Fruit fly (Drosophila melanogaster): ENCODE measurements around the gene RYa-R.

The RYa-R gene

dm6 chr3R:27087549-27087948 is 90.8 kb downstream of the RYa-R start, which contains the start of gene Cpr97Ea:
TSS of gene Cpr97Ea (minus strand) at chr3R:27087778.
- TF ChIP-seq D19B (GFP tag; optimal IDR thresholded peaks at IDR 0.05), result no peak
- no peak for TF ChIP-seq E2f2 (GFP tag; IDR thresholded peaks at IDR 0.05)
- TF ChIP-seq sima (GFP tag; optimal IDR thresholded peaks at IDR 0.05), result no peak
- TF ChIP-seq Bteb2 (GFP tag; optimal IDR thresholded peaks at IDR 0.05), result no peak
- no peak for TF ChIP-seq pzg (GFP tag; optimal IDR thresholded peaks at IDR 0.05)
- no peak for TF ChIP-seq her (GFP tag; optimal IDR thresholded peaks at IDR 0.05)
- TF ChIP-seq sim (GFP tag; IDR thresholded peaks at IDR 0.05), result no peak
- TF ChIP-seq CG14441 (GFP tag; IDR thresholded peaks at IDR 0.05), result no peak
- no peak for TF ChIP-seq schlank (tag; optimal IDR thresholded peaks at IDR 0.05)
- no peak for TF ChIP-seq ap (GFP tag; IDR thresholded peaks at IDR 0.05)
- TF ChIP-seq Hr3 (GFP tag; optimal IDR thresholded peaks at IDR 0.05), result no peak
- TF ChIP-seq CG16779 (GFP tag; IDR thresholded peaks at IDR 0.05), result no peak
- no peak for TF ChIP-seq ftz-f1 (GFP tag; optimal IDR thresholded peaks at IDR 0.05)
- TF ChIP-seq Hr51 (GFP tag; optimal IDR thresholded peaks at IDR 0.05), result no peak
- TF ChIP-seq pnt (GFP tag; optimal IDR thresholded peaks at IDR 0.05), result no peak
- no peak for TF ChIP-seq kah (GFP tag; optimal IDR thresholded peaks at IDR 0.05)

- TF ChIP-seq chinmo (GFP tag; IDR thresholded peaks at IDR 0.05; ENCODE audit: partially characterized antibody) (0 out of 4 replicates have a peak, but pooled peaks have one; percentile 6), Mes4 (GFP tag; optimal IDR thresholded peaks at IDR 0.05) (no peak), Blimp-1 (GFP tag; optimal IDR thresholded peaks at IDR 0.05) (peak; percentile 87), CG1647 (GFP tag; optimal IDR thresholded peaks at IDR 0.05) (no peak), Deaf1 (tag; optimal IDR thresholded peaks at IDR 0.05) (peak; percentile 68)
Measured at dm6 chr3R:27091106-27091505, 94.3 kb downstream of the RYa-R start, which contains the start of gene Cpr97Eb. TSS of gene Cpr97Eb (minus strand) at chr3R:27091130.

dm6 chr3R:27092263-27092662 is 95.5 kb downstream of the RYa-R start:
- TF ChIP-seq Blimp-1 (GFP tag; optimal IDR thresholded peaks at IDR 0.05) (peak; percentile 13), jigr1 (GFP tag; IDR thresholded peaks at IDR 0.05) (no peak), Drgx (GFP tag; IDR thresholded peaks at IDR 0.05) (peak; percentile 47), Chrac-16 (GFP tag; optimal IDR thresholded peaks at IDR 0.05) (no peak), CG11398 (GFP tag; optimal IDR thresholded peaks at IDR 0.05) (no peak), CG5245 (GFP tag; optimal IDR thresholded peaks at IDR 0.05) (no peak), CG12236 (GFP tag; optimal IDR thresholded peaks at IDR 0.05) (no peak), lbe (GFP tag; optimal IDR thresholded peaks at IDR 0.05) (peak; percentile 10), Ssrp (tag; optimal IDR thresholded peaks at IDR 0.05) (no peak), Ets65A (GFP tag) (peak; percentile 53), CG2889 (GFP tag; IDR thresholded peaks at IDR 0.05) (no peak), stc (GFP tag; IDR thresholded peaks at IDR 0.05) (no peak), cato (GFP tag; optimal IDR thresholded peaks at IDR 0.05; ENCODE audit: borderline replicate concordance) (no peak), CG6689 (GFP tag; IDR thresholded peaks at IDR 0.05) (0 out of 2 replicates have a peak, but pooled peaks have one; percentile 13), NC2β (GFP tag; optimal IDR thresholded peaks at IDR 0.05) (no peak), CG1529 (GFP tag; optimal IDR thresholded peaks at IDR 0.05) (no peak), CG11560 (tag; IDR thresholded peaks at IDR 0.05) (no peak), CG7987 (GFP tag; optimal IDR thresholded peaks at IDR 0.05) (no peak), sisA (GFP tag; IDR thresholded peaks at IDR 0.05) (peak; percentile 10; the same call in 1 of the 2 replicates), tna (GFP tag; IDR thresholded peaks at IDR 0.05; ENCODE audit: partially characterized antibody) (no peak), CG17568 (GFP tag; optimal IDR thresholded peaks at IDR 0.05) (no peak), CG42726 (GFP tag; IDR thresholded peaks at IDR 0.05; ENCODE audit: partially characterized antibody) (no peak), amos (GFP tag; IDR thresholded peaks at IDR 0.05; ENCODE audit: partially characterized antibody) (no peak), D (optimal IDR thresholded peaks at IDR 0.05) (no peak), D (GFP tag; optimal IDR thresholded peaks at IDR 0.05) (no peak), CG9727 (GFP tag; optimal IDR thresholded peaks at IDR 0.05) (no peak), MTF-1 (GFP tag; optimal IDR thresholded peaks at IDR 0.05; ENCODE audit: borderline replicate concordance) (no peak), gro (GFP tag; optimal IDR thresholded peaks at IDR 0.05) (no peak), gt (GFP tag; IDR thresholded peaks at IDR 0.05) (no peak), cg (GFP tag; optimal IDR thresholded peaks at IDR 0.05) (no peak)

Measured in whole organism, embryonic.